Fruit fly (Drosophila melanogaster): ENCODE data around the gene CG5877.
A peak's percentile ranks its signal among the peaks of the same experiment; 100 is the strongest.

CG5877 gene

DNA sequence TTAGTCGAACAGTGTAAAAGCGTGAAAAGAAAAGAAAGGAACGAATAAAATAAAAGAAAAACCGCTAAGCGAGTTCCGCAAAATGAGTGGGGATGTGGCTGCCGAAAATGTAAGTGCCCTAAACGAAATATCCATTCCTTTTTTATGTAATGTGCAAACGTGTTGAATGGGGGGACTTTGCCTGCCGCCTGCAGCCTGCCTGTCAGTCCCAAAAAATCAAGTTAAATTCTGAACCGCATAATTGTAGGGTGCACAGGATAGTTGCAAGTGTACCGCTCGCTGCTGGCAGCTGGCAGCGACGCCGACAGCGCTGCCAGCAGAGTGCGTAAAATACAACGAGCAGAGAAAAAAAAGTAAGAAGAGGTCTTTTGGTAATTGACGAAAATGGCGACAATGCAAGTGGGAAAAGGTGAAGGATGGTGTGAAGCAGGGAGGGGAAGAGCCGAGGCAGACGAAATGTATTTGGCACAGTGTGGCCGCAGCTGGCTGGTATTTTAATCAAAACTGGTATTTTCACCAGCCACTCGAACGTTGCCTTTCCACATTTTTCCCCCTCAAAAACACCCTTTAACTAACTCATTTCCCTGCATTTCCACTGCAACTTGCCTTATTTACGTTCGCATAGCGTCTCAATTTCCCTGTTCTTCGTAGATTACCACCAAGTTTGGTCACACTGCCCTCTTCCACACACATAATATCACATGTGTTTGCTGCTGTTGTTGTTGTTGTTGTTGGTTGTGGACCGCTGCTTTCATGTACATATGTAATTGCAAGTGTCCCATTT, 27.1 kb downstream of the CG5877 start (continued):
- TF ChIP-seq CG2116 (GFP tag; optimal IDR thresholded peaks at IDR 0.05) (peak; percentile 15), corto (GFP tag; optimal IDR thresholded peaks at IDR 0.05) (no peak), crol (GFP tag; IDR thresholded peaks at IDR 0.05) (peak; percentile 97), dmrt99B (tag; optimal IDR thresholded peaks at IDR 0.05) (peak; percentile 2), unc-4 (GFP tag; IDR thresholded peaks at IDR 0.05; ENCODE audit: partially characterized antibody) (0 out of 2 replicates have a peak, but pooled peaks have one; percentile 12), CG11093 (GFP tag; IDR thresholded peaks at IDR 0.05) (no peak), CG2889 (GFP tag; IDR thresholded peaks at IDR 0.05) (no peak), jigr1 (GFP tag; IDR thresholded peaks at IDR 0.05) (no peak), Lpt (GFP tag; optimal IDR thresholded peaks at IDR 0.05) (no peak), CG15601 (tag; optimal IDR thresholded peaks at IDR 0.05) (peak; percentile 8), CG12659 (GFP tag; optimal IDR thresholded peaks at IDR 0.05) (peak; percentile 56), ssp (GFP tag; IDR thresholded peaks at IDR 0.05) (0 out of 2 replicates have a peak, but pooled peaks have one; percentile 23), insv (GFP tag; optimal IDR thresholded peaks at IDR 0.05) (peak in 1 of 2 experiments; percentile 48), CG4360 (GFP tag; IDR thresholded peaks at IDR 0.05) (peak; percentile 92), MBD-R2 (GFP tag; IDR thresholded peaks at IDR 0.05) (peak; percentile 37; the same call in 1 of the 2 replicates), pzg (GFP tag; optimal IDR thresholded peaks at IDR 0.05) (peak; percentile 71), CG14710 (tag; optimal IDR thresholded peaks at IDR 0.05) (peak; percentile 12), CG12769 (tag; optimal IDR thresholded peaks at IDR 0.05) (peak; percentile 44), CG8924 (tag; optimal IDR thresholded peaks at IDR 0.05) (peak; percentile 7), CG4282 (GFP tag; optimal IDR thresholded peaks at IDR 0.05) (no peak), CG10274 (GFP tag; optimal IDR thresholded peaks at IDR 0.05) (peak; percentile 88)

DNA sequence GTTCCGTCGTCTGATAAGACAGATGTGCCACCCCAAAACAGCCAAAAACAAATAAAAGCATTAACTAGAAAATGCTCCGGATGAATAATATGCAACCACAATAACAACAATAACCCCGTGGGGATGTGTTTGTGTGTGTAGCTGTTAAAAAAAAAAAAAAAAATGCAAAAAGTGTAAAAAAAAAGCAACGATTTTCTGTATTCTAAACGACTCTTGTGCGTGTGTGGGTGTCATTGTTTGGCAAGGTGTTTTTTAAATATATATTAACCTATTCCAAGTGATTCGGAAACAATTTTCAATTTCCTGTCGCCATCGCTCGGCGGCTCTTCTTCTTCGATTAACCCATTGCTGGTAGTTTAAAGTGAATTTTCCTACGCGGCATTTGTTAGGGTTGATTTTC, 27.7 kb downstream of the CG5877 start:
- peak; percentile 77 for TF ChIP-seq sqz (GFP tag; optimal IDR thresholded peaks at IDR 0.05)
- peak; percentile 21 for TF ChIP-seq lbe (GFP tag; optimal IDR thresholded peaks at IDR 0.05)
- peak; percentile 20 for TF ChIP-seq sens (GFP tag)
- TF ChIP-seq Ets97D (GFP tag; optimal IDR thresholded peaks at IDR 0.05) = peak; percentile 11
- peak; percentile 37 for TF ChIP-seq cg (GFP tag; optimal IDR thresholded peaks at IDR 0.05)
- TF ChIP-seq amos (GFP tag; IDR thresholded peaks at IDR 0.05; ENCODE audit: partially characterized antibody) = no peak
- TF ChIP-seq Med (GFP tag) = peak; percentile 51
- peak; percentile 41; the same call in 1 of the 2 replicates for TF ChIP-seq Dref (GFP tag; IDR thresholded peaks at IDR 0.05)
- no peak for TF ChIP-seq gcm2 (GFP tag; optimal IDR thresholded peaks at IDR 0.05)
- no peak for TF ChIP-seq CG3995 (GFP tag; optimal IDR thresholded peaks at IDR 0.05)
- TF ChIP-seq hkb (optimal IDR thresholded peaks at IDR 0.05) = no peak
- TF ChIP-seq hkb (GFP tag; IDR thresholded peaks at IDR 0.05) = peak; percentile 35; the same call in 1 of the 2 replicates
- TF ChIP-seq Ets65A (GFP tag) = peak; percentile 6
- TF ChIP-seq CG17385 (GFP tag; optimal IDR thresholded peaks at IDR 0.05) = peak; percentile 84
- peak; percentile 83 for TF ChIP-seq CG17359 (tag; optimal IDR thresholded peaks at IDR 0.05)
- no peak for TF ChIP-seq tna (GFP tag; IDR thresholded peaks at IDR 0.05; ENCODE audit: partially characterized antibody)
- TF ChIP-seq CG32772 (GFP tag; IDR thresholded peaks at IDR 0.05) = peak; percentile 44; the same call in 1 of the 2 replicates
- no peak for TF ChIP-seq tup (GFP tag; optimal IDR thresholded peaks at IDR 0.05)
- TF ChIP-seq CG2116 (GFP tag; optimal IDR thresholded peaks at IDR 0.05) = peak; percentile 37
- peak; percentile 4 for TF ChIP-seq dm (GFP tag; optimal IDR thresholded peaks at IDR 0.05)
- TF ChIP-seq Drgx (GFP tag; IDR thresholded peaks at IDR 0.05) = peak; percentile 43; the same call in 1 of the 2 replicates
- no peak for TF ChIP-seq pan (optimal IDR thresholded peaks at IDR 0.05)
- no peak for TF ChIP-seq pan (GFP tag; optimal IDR thresholded peaks at IDR 0.05 in 1 of 2, IDR thresholded peaks at IDR 0.05 in 1 of 2)
- TF ChIP-seq chinmo (GFP tag; IDR thresholded peaks at IDR 0.05; ENCODE audit: partially characterized antibody) = 0 out of 4 replicates have a peak, but pooled peaks have one; percentile 12
- peak in 1 of 2 experiments; percentile 4 for TF ChIP-seq Pdp1 (GFP tag; optimal IDR thresholded peaks at IDR 0.05)
- no peak for TF ChIP-seq kni (GFP tag; optimal IDR thresholded peaks at IDR 0.05)
- TF ChIP-seq nom (GFP tag; optimal IDR thresholded peaks at IDR 0.05) = peak; percentile 83
- 0 out of 2 replicates have a peak, but pooled peaks have one; percentile 11 for TF ChIP-seq vvl (GFP tag; IDR thresholded peaks at IDR 0.05)

All from whole organism, embryonic.